Fruit fly (Drosophila melanogaster) whole organism, prepupa: ENCODE results near the gene CG31643.

Source experiments
- CG10631 ChIP-seq: fragments of 200-800 bp; sonication (Bioruptor generic); optimal IDR thresholded peaks from 2 replicates; lab custom pipeline; 2016; ENCODE audit warnings: missing biosample characterization, missing genetic modification characterization
- CG10669 ChIP-seq: fragments of 200-800 bp; sonication (Bioruptor generic); optimal IDR thresholded peaks from 3 replicates; lab custom pipeline; 2018; ENCODE audit warnings: missing biosample characterization, mild to moderate bottlenecking, missing genetic modification characterization, moderate library complexity
- CG11294 ChIP-seq: fragments of 200-800 bp; sonication (Bioruptor generic); IDR thresholded peaks from 2 replicates; pipeline ENCODE4 v1.3.6; 2022; ENCODE audit warnings: missing biosample characterization, missing genetic modification characterization
- CG11902 ChIP-seq: fragments of 200-800 bp; sonication (Bioruptor generic); optimal IDR thresholded peaks from 3 replicates; lab custom pipeline; 2016; ENCODE audit warnings: missing biosample characterization, missing genetic modification characterization
- CG15336 ChIP-seq: fragments of 200-800 bp; sonication (Bioruptor generic); IDR thresholded peaks from 2 replicates; pipeline ENCODE4 v1.3.6; 2022; ENCODE audit warnings: missing biosample characterization, missing genetic modification characterization
- CG1621 ChIP-seq: fragments of 200-800 bp; sonication (Bioruptor generic); optimal IDR thresholded peaks from 3 replicates; lab custom pipeline; 2018; ENCODE audit warnings: missing biosample characterization, mild to moderate bottlenecking, missing genetic modification characterization
- CG16779 ChIP-seq: fragments of 200-800 bp; sonication (Bioruptor generic); optimal IDR thresholded peaks from 3 replicates; lab custom pipeline; 2017; ENCODE audit warnings: missing biosample characterization, mild to moderate bottlenecking, missing genetic modification characterization
- CG3032 ChIP-seq: fragments of 200-800 bp; optimal IDR thresholded peaks from 2 replicates; lab custom pipeline; 2019; ENCODE audit warnings: missing biosample characterization, mild to moderate bottlenecking, missing genetic modification characterization, moderate library complexity
- CG31627 ChIP-seq: fragments of 200-800 bp; sonication (Bioruptor generic); optimal IDR thresholded peaks from 3 replicates; lab custom pipeline; 2016; ENCODE audit warnings: missing biosample characterization, missing genetic modification characterization
- CG34406 ChIP-seq: fragments of 200-800 bp; sonication (Bioruptor generic); optimal IDR thresholded peaks from 3 replicates; lab custom pipeline; 2016; ENCODE audit warnings: missing biosample characterization, missing genetic modification characterization
- CG4318 ChIP-seq: fragments of 200-800 bp; sonication (Bioruptor generic); optimal IDR thresholded peaks from 3 replicates; lab custom pipeline; 2017; ENCODE audit warnings: missing biosample characterization, mild to moderate bottlenecking, missing genetic modification characterization
- CG6163 ChIP-seq: fragments of 200-800 bp; sonication (Bioruptor generic); IDR thresholded peaks from 3 replicates; pipeline ENCODE4 v1.3.6; 2022; ENCODE audit warnings: missing biosample characterization, missing genetic modification characterization
- CG6276 ChIP-seq: fragments of 200-800 bp; sonication (Bioruptor generic); optimal IDR thresholded peaks from 2 replicates; lab custom pipeline; 2017; ENCODE audit warnings: missing biosample characterization, mild to moderate bottlenecking, missing genetic modification characterization
- CG6808 ChIP-seq: fragments of 200-800 bp; sonication (Bioruptor generic); optimal IDR thresholded peaks from 3 replicates; lab custom pipeline; 2017; ENCODE audit warnings: missing biosample characterization, missing genetic modification characterization, mild to moderate bottlenecking, moderate library complexity, missing genetic modification reagents
- CG6854 ChIP-seq: fragments of 200-800 bp; sonication (Bioruptor generic); optimal IDR thresholded peaks from 2 replicates; lab custom pipeline; 2017; ENCODE audit warnings: missing biosample characterization, mild to moderate bottlenecking, missing genetic modification characterization
- CG8119 ChIP-seq: fragments of 200-800 bp; sonication (Bioruptor generic); IDR thresholded peaks from 3 replicates; pipeline ENCODE4 v1.3.6; 2022; ENCODE audit warnings: missing biosample characterization, missing genetic modification characterization
- CG8319 ChIP-seq: fragments of 200-800 bp; sonication (Bioruptor generic); optimal IDR thresholded peaks from 3 replicates; lab custom pipeline; 2016; ENCODE audit warnings: missing biosample characterization, missing genetic modification characterization
- CG8632 ChIP-seq: fragments of 200-800 bp; sonication (Bioruptor generic); optimal IDR thresholded peaks from 3 replicates; lab custom pipeline; 2016; ENCODE audit warnings: missing biosample characterization, missing genetic modification characterization
- Eip93F ChIP-seq: fragments of 200-800 bp; sonication (Bioruptor generic); optimal IDR thresholded peaks from 2 replicates; lab custom pipeline; 2016; ENCODE audit warnings: missing biosample characterization, mild to moderate bottlenecking, missing genetic modification characterization
- Ets21C ChIP-seq: fragments of 200-800 bp; sonication (Bioruptor generic); optimal IDR thresholded peaks from 3 replicates; lab custom pipeline; 2016; ENCODE audit warnings: missing biosample characterization, missing genetic modification characterization
- Ets96B ChIP-seq: fragments of 200-800 bp; optimal IDR thresholded peaks from 2 replicates; lab custom pipeline; 2019; ENCODE audit warnings: missing biosample characterization, mild to moderate bottlenecking, missing genetic modification characterization, moderate library complexity
- Gug ChIP-seq: fragments of 200-800 bp; sonication (Bioruptor generic); IDR thresholded peaks from 2 replicates; pipeline ENCODE4 v1.3.6; 2022; ENCODE audit warnings: missing biosample characterization, missing genetic modification characterization
- Hr38 ChIP-seq: sonication (Bioruptor generic); optimal IDR thresholded peaks from 2 replicates; lab custom pipeline; 2016; ENCODE audit warnings: missing biosample characterization, missing genetic modification characterization
- Hr39 ChIP-seq: fragments of 200-800 bp; sonication (Bioruptor generic); optimal IDR thresholded peaks from 2 replicates; lab custom pipeline; 2016; ENCODE audit warnings: missing biosample characterization, missing genetic modification characterization
- achi ChIP-seq: fragments of 200-800 bp; sonication (Bioruptor generic); optimal IDR thresholded peaks from 3 replicates; lab custom pipeline; 2016; ENCODE audit warnings: missing biosample characterization, missing genetic modification characterization
- cyc ChIP-seq: fragments of 200-800 bp; sonication (Bioruptor generic); optimal IDR thresholded peaks from 3 replicates; lab custom pipeline; 2016; ENCODE audit warnings: missing biosample characterization, missing genetic modification characterization
- dac ChIP-seq: fragments of 200-800 bp; sonication (Bioruptor generic); optimal IDR thresholded peaks from 2 replicates; lab custom pipeline; 2017; ENCODE audit warnings: missing biosample characterization, mild to moderate bottlenecking, missing genetic modification characterization
- dsx ChIP-seq: fragments of 200-800 bp; optimal IDR thresholded peaks from 3 replicates; lab custom pipeline; 2019; ENCODE audit warnings: missing biosample characterization, mild to moderate bottlenecking, missing genetic modification characterization, moderate library complexity; ENCODE audit not compliant: poor library complexity, severe bottlenecking
- eg ChIP-seq: fragments of 200-800 bp; sonication (Bioruptor generic); IDR thresholded peaks from 3 replicates; pipeline ENCODE4 v1.3.6; 2022; ENCODE audit warnings: missing biosample characterization, missing genetic modification characterization
- esn ChIP-seq: fragments of 200-800 bp; sonication (Bioruptor generic); optimal IDR thresholded peaks from 2 replicates; lab custom pipeline; 2016; ENCODE audit warnings: missing biosample characterization, mild to moderate bottlenecking, missing genetic modification characterization, moderate library complexity
- fd85E ChIP-seq: fragments of 200-800 bp; sonication (Bioruptor generic); optimal IDR thresholded peaks from 3 replicates; lab custom pipeline; 2016; ENCODE audit warnings: missing biosample characterization, missing genetic modification characterization
- fkh ChIP-seq: fragments of 200-800 bp; sonication (Bioruptor generic); optimal IDR thresholded peaks from 3 replicates; lab custom pipeline; 2017; ENCODE audit warnings: missing biosample characterization, mild to moderate bottlenecking, missing genetic modification characterization, moderate library complexity
- net ChIP-seq: fragments of 200-800 bp; sonication (Bioruptor generic); optimal IDR thresholded peaks from 3 replicates; lab custom pipeline; 2016; ENCODE audit warnings: missing biosample characterization, missing genetic modification characterization
- salr ChIP-seq, 2 experiments: fragments of 200-800 bp; sonication (Bioruptor generic); optimal IDR thresholded peaks; 3 replicates each; lab custom pipeline; 2016 to 2018; ENCODE audit warnings: missing biosample characterization in 2 of 2, missing genetic modification characterization in 2 of 2, mild to moderate bottlenecking in 1 of 2
- spab ChIP-seq: fragments of 200-800 bp; sonication (Bioruptor generic); optimal IDR thresholded peaks from 2 replicates; lab custom pipeline; 2017; ENCODE audit warnings: missing biosample characterization, mild to moderate bottlenecking, missing genetic modification characterization, missing genetic modification reagents
- ss ChIP-seq, 2 experiments: fragments of 200-800 bp; sonication (Bioruptor generic); optimal IDR thresholded peaks; 2 replicates in 1 of 2; 3 replicates in 1 of 2; lab custom pipeline; 2017 to 2018; ENCODE audit warnings: mild to moderate bottlenecking in 2 of 2, missing biosample characterization in 2 of 2, missing genetic modification characterization in 2 of 2, moderate library complexity in 1 of 2
- svp ChIP-seq: fragments of 200-800 bp; sonication (Bioruptor generic); peaks from one replicate; lab custom pipeline; 2016; ENCODE audit warnings: missing biosample characterization, missing genetic modification characterization

CG31643 gene

dm6 chr2L:6070656-6071231, 32.8 kb downstream of the CG31643 start, which contains the start of the genes CG9154 and Kr-h2 (continued):
- TF ChIP-seq ss (GFP tag; optimal IDR thresholded peaks at IDR 0.05; lab: Kevin White, UChicago) (no peak), cyc (GFP tag; lab: Kevin White, UChicago) (peak; percentile 39), CG8319 (no peak), CG3032 (peak; percentile 34), CG11294 (GFP tag; lab: Robert Waterston, UW) (0 out of 2 replicates have a peak, but pooled peaks have one; percentile 34), CG10631 (GFP tag; lab: Kevin White, UChicago) (peak; percentile 26), CG16779 (tag; lab: Kevin White, UChicago) (no peak), achi (GFP tag; lab: Kevin White, UChicago) (peak; percentile 44), Ets21C (GFP tag; lab: Kevin White, UChicago) (no peak), eg (GFP tag; lab: Robert Waterston, UW) (peak; percentile 84), CG11902 (GFP tag; lab: Kevin White, UChicago) (no peak), Ets96B (tag; lab: Kevin White, UChicago) (peak; percentile 29), CG4318 (GFP tag; lab: Kevin White, UChicago) (no peak), CG34406 (GFP tag; lab: Kevin White, UChicago) (peak; percentile 45), CG6808 (GFP tag; lab: Kevin White, UChicago) (no peak), CG8119 (GFP tag; lab: Robert Waterston, UW) (peak; percentile 64), CG10669 (no peak), dsx (peak; percentile 14), svp (GFP tag; lab: Kevin White, UChicago) (peak; percentile 80), spab (GFP tag; lab: Kevin White, UChicago) (no peak), CG31627 (peak; percentile 50), CG8632 (GFP tag; lab: Kevin White, UChicago) (peak; percentile 32)

dm6 chr2L:6072124-6072523, 34.2 kb downstream of the CG31643 start:
- TF ChIP-seq dsx (no peak), CG8319 (no peak), cyc (GFP tag; lab: Kevin White, UChicago) (no peak), fd85E (GFP tag; lab: Kevin White, UChicago) (no peak), fkh (no peak), esn (GFP tag; lab: Kevin White, UChicago) (no peak), Hr39 (GFP tag; lab: Kevin White, UChicago) (no peak), CG1621 (tag; lab: Kevin White, UChicago) (no peak), spab (GFP tag; lab: Kevin White, UChicago) (no peak), eg (GFP tag; lab: Robert Waterston, UW) (no peak), CG31627 (no peak), Eip93F (no peak)

- TF ChIP-seq Hr39 (GFP tag; lab: Kevin White, UChicago): no peak
- TF ChIP-seq Ets96B (tag; lab: Kevin White, UChicago): no peak
- TF ChIP-seq net (GFP tag; lab: Kevin White, UChicago): no peak
- no peak for TF ChIP-seq svp (GFP tag; lab: Kevin White, UChicago)
- TF ChIP-seq CG31627: no peak
- no peak for TF ChIP-seq CG6854
- no peak for TF ChIP-seq CG15336 (GFP tag; lab: Robert Waterston, UW)
- TF ChIP-seq Ets21C (GFP tag; lab: Kevin White, UChicago): no peak
- no peak for TF ChIP-seq CG4318 (GFP tag; lab: Kevin White, UChicago)
- TF ChIP-seq fd85E (GFP tag; lab: Kevin White, UChicago): no peak
- no peak for TF ChIP-seq CG10631 (GFP tag; lab: Kevin White, UChicago)
- no peak for TF ChIP-seq CG6163 (GFP tag; lab: Robert Waterston, UW)
- TF ChIP-seq Hr38 (GFP tag; lab: Kevin White, UChicago): no peak
- no peak for TF ChIP-seq CG6276 (GFP tag; lab: Kevin White, UChicago)
- TF ChIP-seq salr (GFP tag; optimal IDR thresholded peaks at IDR 0.05; lab: Kevin White, UChicago): no peak
- no peak for TF ChIP-seq dac (GFP tag; lab: Kevin White, UChicago)
- TF ChIP-seq CG8319: no peak
- TF ChIP-seq CG8632 (GFP tag; lab: Kevin White, UChicago): no peak
- TF ChIP-seq Gug (GFP tag; lab: Robert Waterston, UW): no peak
- no peak for TF ChIP-seq fkh
Measured at dm6 chr2L:6073894-6074293, 36.0 kb downstream of the CG31643 start.
